Worm (Caenorhabditis elegans): ENCODE data around the gene dyf-6.

- no peak for TF ChIP-seq snpc-4 (tag; optimal IDR thresholded peaks at IDR 0.05)
- no peak for TF ChIP-seq pha-4 (tag; optimal IDR thresholded peaks at IDR 0.05)
- no peak for TF ChIP-seq mls-2 (tag; optimal IDR thresholded peaks at IDR 0.05)
- TF ChIP-seq lin-13 (tag; optimal IDR thresholded peaks at IDR 0.05) = no peak
These were observed 14.8 kb upstream of the dyf-6 start for ce11 chrX:10401118-10401517.

Measured in whole organism, mixed stage, embryonic.